Fruit fly (Drosophila melanogaster) whole organism, pupa: ENCODE results near the gene CG42727.

Source experiments
- CG10348 ChIP-seq: fragments of 200-800 bp; sonication (Bioruptor generic); IDR thresholded peaks from 2 replicates; pipeline ENCODE4 v1.3.6; 2022; ENCODE audit warnings: missing biosample characterization, missing genetic modification characterization
- CG12605 ChIP-seq: fragments of 200-800 bp; sonication (Bioruptor generic); IDR thresholded peaks from 2 replicates; pipeline ENCODE4 v1.3.6; 2022; ENCODE audit warnings: missing biosample characterization, missing genetic modification characterization
- CG13204 ChIP-seq: fragments of 200-800 bp; sonication (Bioruptor generic); optimal IDR thresholded peaks from 2 replicates; lab custom pipeline; 2018; ENCODE audit warnings: missing biosample characterization, mild to moderate bottlenecking, missing genetic modification characterization, moderate library complexity
- CG14655 ChIP-seq: fragments of 200-800 bp; sonication (Bioruptor generic); optimal IDR thresholded peaks from 3 replicates; lab custom pipeline; 2017; ENCODE audit warnings: mild to moderate bottlenecking, missing biosample characterization, missing genetic modification reagents, missing genetic modification characterization
- CG15710 ChIP-seq: fragments of 200-800 bp; sonication (Bioruptor generic); optimal IDR thresholded peaks from 2 replicates; lab custom pipeline; 2018; ENCODE audit warnings: missing biosample characterization, mild to moderate bottlenecking, missing genetic modification characterization, moderate library complexity
- CG17806 ChIP-seq: fragments of 200-800 bp; sonication (Bioruptor generic); optimal IDR thresholded peaks from 2 replicates; lab custom pipeline; 2018; ENCODE audit warnings: missing biosample characterization, mild to moderate bottlenecking, missing genetic modification characterization, moderate library complexity
- CG32121 ChIP-seq: fragments of 200-800 bp; sonication (Bioruptor generic); IDR thresholded peaks from 2 replicates; pipeline ENCODE4 v1.3.6; 2022; ENCODE audit warnings: missing biosample characterization, missing genetic modification characterization
- CG34367 ChIP-seq: fragments of 200-800 bp; sonication (Bioruptor generic); optimal IDR thresholded peaks from 2 replicates; lab custom pipeline; 2018; ENCODE audit warnings: missing biosample characterization, mild to moderate bottlenecking, missing genetic modification characterization
- CG4496 ChIP-seq: fragments of 200-800 bp; sonication (Bioruptor generic); IDR thresholded peaks from 3 replicates; pipeline ENCODE4 v1.3.6; 2022; ENCODE audit warnings: missing biosample characterization, missing genetic modification characterization
- CG8159 ChIP-seq: fragments of 200-800 bp; sonication (Bioruptor generic); optimal IDR thresholded peaks from 3 replicates; lab custom pipeline; 2018; ENCODE audit warnings: missing biosample characterization, mild to moderate bottlenecking, missing genetic modification characterization, moderate library complexity
- CG8301 ChIP-seq: fragments of 200-800 bp; sonication (Bioruptor generic); optimal IDR thresholded peaks from 2 replicates; lab custom pipeline; 2018; ENCODE audit warnings: missing biosample characterization, mild to moderate bottlenecking, missing genetic modification characterization
- CG9948 ChIP-seq: fragments of 200-800 bp; sonication (Bioruptor generic); optimal IDR thresholded peaks from 2 replicates; lab custom pipeline; 2018; ENCODE audit warnings: missing biosample characterization, mild to moderate bottlenecking, missing genetic modification characterization, moderate library complexity
- D1 ChIP-seq: fragments of 200-800 bp; sonication (Bioruptor generic); optimal IDR thresholded peaks from 2 replicates; lab custom pipeline; 2018; ENCODE audit warnings: missing biosample characterization, mild to moderate bottlenecking, missing genetic modification characterization, moderate library complexity
- EcR ChIP-seq: fragments of 200-800 bp; sonication (Bioruptor generic); optimal IDR thresholded peaks from 3 replicates; lab custom pipeline; 2019; ENCODE audit warnings: missing biosample characterization, missing genetic modification characterization, mild to moderate bottlenecking, moderate library complexity, missing genetic modification reagents
- Ets98B ChIP-seq: fragments of 200-800 bp; sonication (Bioruptor generic); IDR thresholded peaks from 2 replicates; pipeline ENCODE4 v1.3.6; 2022; ENCODE audit warnings: missing biosample characterization, missing genetic modification characterization
- Pif1A ChIP-seq: fragments of 200-800 bp; sonication (Bioruptor generic); optimal IDR thresholded peaks from 3 replicates; lab custom pipeline; 2016; ENCODE audit warnings: missing biosample characterization, missing genetic modification characterization
- Pif1B ChIP-seq: fragments of 200-800 bp; sonication (Bioruptor generic); optimal IDR thresholded peaks from 3 replicates; lab custom pipeline; 2016; ENCODE audit warnings: missing biosample characterization, missing genetic modification characterization
- Snoo ChIP-seq: fragments of 200-800 bp; sonication (Bioruptor generic); optimal IDR thresholded peaks from 3 replicates; lab custom pipeline; 2017; ENCODE audit warnings: missing biosample characterization, mild to moderate bottlenecking, missing genetic modification characterization, inconsistent platforms
- fd96Ca ChIP-seq: fragments of 200-800 bp; sonication (Bioruptor generic); IDR thresholded peaks from 3 replicates; pipeline ENCODE4 v1.3.6; 2022; ENCODE audit warnings: missing biosample characterization, missing genetic modification characterization
- gl ChIP-seq: fragments of 200-800 bp; sonication (Bioruptor generic); optimal IDR thresholded peaks from 2 replicates; lab custom pipeline; 2018; ENCODE audit warnings: missing biosample characterization, mild to moderate bottlenecking, missing genetic modification characterization
- rn ChIP-seq: fragments of 200-800 bp; sonication (Bioruptor generic); IDR thresholded peaks from 2 replicates; pipeline ENCODE4 v1.3.6; 2022; ENCODE audit warnings: missing biosample characterization, missing genetic modification characterization

CG42727 gene

dm6 chr3R:15345198-15346017, 2.4 kb upstream of the CG42727 start:
- TF ChIP-seq rn (GFP tag; lab: Robert Waterston, UW), result no peak
- TF ChIP-seq CG17806 (tag; lab: Kevin White, UChicago), result no peak
- no peak for TF ChIP-seq CG14655 (GFP tag; lab: Kevin White, UChicago)
- no peak for TF ChIP-seq CG10348 (GFP tag; lab: Robert Waterston, UW)
- no peak for TF ChIP-seq CG9948 (tag; lab: Kevin White, UChicago)
- peak; percentile 10 for TF ChIP-seq CG8301 (tag; lab: Kevin White, UChicago)
- TF ChIP-seq Snoo (tag; lab: Kevin White, UChicago), result no peak

- no peak for TF ChIP-seq fd96Ca
- TF ChIP-seq CG34367 (tag; lab: Kevin White, UChicago), result no peak
- TF ChIP-seq Snoo (tag; lab: Kevin White, UChicago), result no peak
- no peak for TF ChIP-seq D1 (tag; lab: Kevin White, UChicago)
- no peak for TF ChIP-seq CG17806 (tag; lab: Kevin White, UChicago)
- no peak for TF ChIP-seq CG15710 (tag; lab: Kevin White, UChicago)
- no peak for TF ChIP-seq CG13204 (GFP tag; lab: Kevin White, UChicago)
- TF ChIP-seq EcR, result no peak
- no peak for TF ChIP-seq CG9948 (tag; lab: Kevin White, UChicago)
These were observed 1.8 kb upstream of the CG42727 start, which contains the start of the genes Surf4 and CG31301 for dm6 chr3R:15346018-15346383. Surf4 (minus strand) TSS chr3R:15346176. CG31301 (plus strand) TSS chr3R:15346205.

DNA sequence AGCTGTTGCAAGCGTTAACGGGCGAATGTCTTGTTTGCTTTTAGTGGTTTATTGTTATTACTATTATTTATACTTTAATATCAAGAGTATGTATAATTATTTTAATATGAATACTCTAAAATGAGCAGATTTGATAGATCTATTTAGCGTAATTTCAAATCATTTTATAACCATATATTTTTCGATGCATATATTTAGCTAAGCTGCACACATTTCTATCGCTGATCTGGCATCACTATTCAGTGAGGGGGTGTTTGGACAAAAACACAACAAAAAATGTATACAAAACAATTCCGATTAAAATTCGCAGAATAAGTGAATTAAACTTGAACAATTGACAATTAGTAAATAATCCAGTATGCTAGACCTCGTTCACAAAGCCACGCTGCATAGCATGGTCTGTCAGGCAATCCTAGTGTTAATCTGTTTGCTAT, 3.2 kb downstream of the CG42727 start, which contains the start of the genes Trs33 and Tmtc4:
Trs33 (minus strand) TSS at position 3 of the 434 bp plus-strand sequence.
Tmtc4 (plus strand) TSS at position 233 of the 434 bp plus-strand sequence.
- no peak for TF ChIP-seq CG12605 (GFP tag; lab: Robert Waterston, UW)
- TF ChIP-seq CG32121 (GFP tag; lab: Robert Waterston, UW), result 0 out of 2 replicates have a peak, but pooled peaks have one; percentile 13
- TF ChIP-seq CG15710 (tag; lab: Kevin White, UChicago), result peak; percentile 39
- TF ChIP-seq Snoo (tag; lab: Kevin White, UChicago), result peak; percentile 28
- TF ChIP-seq D1 (tag; lab: Kevin White, UChicago), result no peak
- TF ChIP-seq CG8301 (tag; lab: Kevin White, UChicago), result no peak
- TF ChIP-seq CG9948 (tag; lab: Kevin White, UChicago), result peak; percentile 6
- peak; percentile 15 for TF ChIP-seq CG17806 (tag; lab: Kevin White, UChicago)
- peak; percentile 9 for TF ChIP-seq EcR
- TF ChIP-seq CG34367 (tag; lab: Kevin White, UChicago), result no peak
- no peak for TF ChIP-seq gl

DNA sequence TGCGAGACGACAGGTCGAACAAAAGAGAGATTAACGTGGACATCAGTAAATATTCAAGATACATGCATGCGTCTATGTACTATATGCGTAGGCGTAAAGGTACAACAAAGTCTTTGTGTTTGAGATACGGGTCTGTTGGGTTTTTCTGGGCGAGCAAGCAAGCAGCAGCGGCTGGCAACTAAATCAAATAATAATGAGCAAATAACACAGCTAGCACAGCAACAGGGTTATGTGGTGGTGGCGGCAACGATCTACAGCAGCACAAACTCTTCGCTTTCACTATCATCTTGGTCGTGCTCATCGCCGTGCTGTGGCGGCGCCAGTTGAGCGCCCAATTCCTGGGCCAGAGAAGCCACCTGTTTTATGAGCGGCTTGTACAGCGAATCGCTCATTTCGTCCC, 6.2 kb downstream of the CG42727 start:
- TF ChIP-seq rn (GFP tag; lab: Robert Waterston, UW) (no peak), CG8301 (tag; lab: Kevin White, UChicago) (no peak), Ets98B (GFP tag; lab: Robert Waterston, UW) (no peak), CG32121 (GFP tag; lab: Robert Waterston, UW) (no peak), Pif1B (GFP tag; lab: Kevin White, UChicago) (no peak), CG12605 (GFP tag; lab: Robert Waterston, UW) (no peak), Pif1A (GFP tag; lab: Kevin White, UChicago) (no peak), gl (no peak), CG13204 (GFP tag; lab: Kevin White, UChicago) (no peak), D1 (tag; lab: Kevin White, UChicago) (no peak), Snoo (tag; lab: Kevin White, UChicago) (no peak), CG10348 (GFP tag; lab: Robert Waterston, UW) (no peak), CG34367 (tag; lab: Kevin White, UChicago) (no peak)
- TF ChIP-seq, all 21 proteins: peak for 0

dm6 chr3R:15356152-15356551, 8.3 kb downstream of the CG42727 start:
- no peak for TF ChIP-seq CG9948 (tag; lab: Kevin White, UChicago)
- no peak for TF ChIP-seq EcR
- TF ChIP-seq Pif1B (GFP tag; lab: Kevin White, UChicago), result no peak
- TF ChIP-seq fd96Ca, result no peak
- TF ChIP-seq gl, result no peak
- no peak for TF ChIP-seq D1 (tag; lab: Kevin White, UChicago)
- TF ChIP-seq CG10348 (GFP tag; lab: Robert Waterston, UW), result no peak
- no peak for TF ChIP-seq CG34367 (tag; lab: Kevin White, UChicago)
- no peak for TF ChIP-seq CG4496 (GFP tag; lab: Robert Waterston, UW)
- TF ChIP-seq CG8159 (tag; lab: Kevin White, UChicago), result no peak
- TF ChIP-seq CG32121 (GFP tag; lab: Robert Waterston, UW), result no peak
- no peak for TF ChIP-seq Ets98B (GFP tag; lab: Robert Waterston, UW)
- TF ChIP-seq Snoo (tag; lab: Kevin White, UChicago), result no peak
- no peak for TF ChIP-seq CG8301 (tag; lab: Kevin White, UChicago)
- TF ChIP-seq rn (GFP tag; lab: Robert Waterston, UW), result no peak
- no peak for TF ChIP-seq CG15710 (tag; lab: Kevin White, UChicago)
